ENCODE assay signal across 1 fruit fly cellular context in genomic region chrX:19501274-19501673, dm6.
TF ChIP-seq lines count a peak whose summit lies in the region.

No protein-coding gene starts in this region.

TF ChIP-seq in whole organism, embryonic, 481 proteins besides CTCF, POLR2A, EP300 and RAD21 (continued from another document):
- TF ChIP-seq CG1647 (GFP tag; optimal IDR thresholded peaks at IDR 0.05; lab: Kevin White, UChicago), result no peak
- no peak for TF ChIP-seq peb (GFP tag; IDR thresholded peaks at IDR 0.05; lab: Robert Waterston, UW)
- TF ChIP-seq crol (GFP tag; IDR thresholded peaks at IDR 0.05; lab: Robert Waterston, UW), result peak; percentile 37; the same call in 1 of the 2 replicates
- TF ChIP-seq CG32532 (GFP tag; IDR thresholded peaks at IDR 0.05; lab: Robert Waterston, UW), result peak; percentile 50
- 0 out of 4 replicates have a peak, but pooled peaks have one; percentile 72 for TF ChIP-seq chinmo (GFP tag; IDR thresholded peaks at IDR 0.05; lab: Robert Waterston, UW; ENCODE audit: partially characterized antibody)
- no peak for TF ChIP-seq Ada2b (GFP tag; IDR thresholded peaks at IDR 0.05; lab: Robert Waterston, UW)
- TF ChIP-seq CG4424 (GFP tag; optimal IDR thresholded peaks at IDR 0.05; lab: Kevin White, UChicago), result no peak
- TF ChIP-seq Side (GFP tag; optimal IDR thresholded peaks at IDR 0.05; lab: Kevin White, UChicago), result no peak
- no peak for TF ChIP-seq unpg (GFP tag; optimal IDR thresholded peaks at IDR 0.05; lab: Kevin White, UChicago)
- TF ChIP-seq GATAe (GFP tag; conservative IDR thresholded peaks at IDR 0.05; lab: Robert Waterston, UW), result 0 out of 2 replicates have a peak, but pooled peaks have one; percentile 30
- TF ChIP-seq grn (GFP tag; optimal IDR thresholded peaks at IDR 0.05; lab: Kevin White, UChicago), result peak; percentile 29
- peak; percentile 83 for TF ChIP-seq exex (tag; optimal IDR thresholded peaks at IDR 0.05; lab: Kevin White, UChicago)
- TF ChIP-seq bigmax (GFP tag; optimal IDR thresholded peaks at IDR 0.05; lab: Kevin White, UChicago), result no peak
- no peak for TF ChIP-seq CG16863 (GFP tag; optimal IDR thresholded peaks at IDR 0.05; lab: Kevin White, UChicago)
- TF ChIP-seq CG30431 (GFP tag; optimal IDR thresholded peaks at IDR 0.05; lab: Kevin White, UChicago), result no peak
- no peak for TF ChIP-seq NK7.1 (GFP tag; optimal IDR thresholded peaks at IDR 0.05; lab: Kevin White, UChicago)
- no peak for TF ChIP-seq dati (GFP tag; IDR thresholded peaks at IDR 0.05; lab: Robert Waterston, UW)
- no peak for TF ChIP-seq CG4404 (GFP tag; IDR thresholded peaks at IDR 0.05; lab: Robert Waterston, UW)
- peak; percentile 47 for TF ChIP-seq mirr (GFP tag; optimal IDR thresholded peaks at IDR 0.05; lab: Kevin White, UChicago)
- TF ChIP-seq CG7786 (GFP tag; optimal IDR thresholded peaks at IDR 0.05; lab: Kevin White, UChicago), result no peak
- no peak for TF ChIP-seq CG17385 (GFP tag; optimal IDR thresholded peaks at IDR 0.05; lab: Kevin White, UChicago)
- TF ChIP-seq CG11695 (GFP tag; IDR thresholded peaks at IDR 0.05; lab: Robert Waterston, UW), result no peak
- TF ChIP-seq eve (GFP tag; optimal IDR thresholded peaks at IDR 0.05; lab: Kevin White, UChicago), result no peak
- TF ChIP-seq CG15514 (GFP tag; optimal IDR thresholded peaks at IDR 0.05; lab: Kevin White, UChicago), result no peak
- TF ChIP-seq cwo (GFP tag; optimal IDR thresholded peaks at IDR 0.05; lab: Kevin White, UChicago), result peak; percentile 34
- TF ChIP-seq CG12391 (tag; optimal IDR thresholded peaks at IDR 0.05; lab: Kevin White, UChicago), result no peak
- no peak for TF ChIP-seq Aef1 (GFP tag; IDR thresholded peaks at IDR 0.05; lab: Robert Waterston, UW)
- TF ChIP-seq CG6791 (GFP tag; IDR thresholded peaks at IDR 0.05; lab: Robert Waterston, UW; ENCODE audit: partially characterized antibody), result no peak
- no peak for TF ChIP-seq corto (GFP tag; optimal IDR thresholded peaks at IDR 0.05; lab: Kevin White, UChicago)
- TF ChIP-seq CG13287 (GFP tag; IDR thresholded peaks at IDR 0.05; lab: Robert Waterston, UW; ENCODE audit: partially characterized antibody), result no peak
- TF ChIP-seq hth (optimal IDR thresholded peaks at IDR 0.05; lab: Kevin White, UChicago), result no peak
- peak; percentile 22 for TF ChIP-seq lab (GFP tag; optimal IDR thresholded peaks at IDR 0.05; lab: Kevin White, UChicago)
- no peak for TF ChIP-seq slbo (GFP tag; IDR thresholded peaks at IDR 0.05; lab: Robert Waterston, UW)
